Worm (Caenorhabditis elegans) whole organism, L2 larva: ENCODE data around the gene ZK632.12.
A peak's percentile ranks its signal among the peaks of the same experiment; 100 is the strongest.

Source experiments
- C34F6.9 ChIP-seq: fragments of 150-350 bp; optimal IDR thresholded peaks from 2 replicates; lab custom pipeline; 2014; ENCODE audit warnings: missing biosample characterization, missing genetic modification characterization
- F13H6.1 ChIP-seq: sonication (generic microtip); optimal IDR thresholded peaks from 2 replicates; lab custom pipeline; 2016; ENCODE audit warnings: missing genetic modification characterization, missing compliant biosample characterization
- R02D3.7 ChIP-seq: fragments of 150-350 bp; optimal IDR thresholded peaks from 2 replicates; lab custom pipeline; 2014; ENCODE audit warnings: missing biosample characterization, missing genetic modification characterization
- Y55F3AM.14 ChIP-seq: fragments of 200-800 bp; sonication (Bioruptor generic); optimal IDR thresholded peaks from 2 replicates; lab custom pipeline; 2018; ENCODE audit warnings: mild to moderate bottlenecking, missing genetic modification characterization, missing compliant biosample characterization
- ZK546.5 ChIP-seq: sonication (generic microtip); optimal IDR thresholded peaks from 2 replicates; lab custom pipeline; 2017; ENCODE audit warnings: missing biosample characterization, missing genetic modification characterization
- alr-1 ChIP-seq: fragments of 150-350 bp; optimal IDR thresholded peaks from 2 replicates; lab custom pipeline; 2014; ENCODE audit warnings: missing biosample characterization, missing genetic modification characterization
- aly-2 ChIP-seq: fragments of 150-350 bp; optimal IDR thresholded peaks from 2 replicates; lab custom pipeline; 2014; ENCODE audit warnings: missing biosample characterization, missing genetic modification characterization
- ama-1 ChIP-seq: fragments of 150-350 bp; optimal IDR thresholded peaks from 2 replicates; lab custom pipeline; 2018; ENCODE audit warnings: inconsistent platforms
- blmp-1 ChIP-seq: sonication (generic microtip); optimal IDR thresholded peaks from 2 replicates; lab custom pipeline; 2017; ENCODE audit warnings: missing genetic modification characterization, mild to moderate bottlenecking, missing compliant biosample characterization, antibody characterized with exemption, moderate library complexity; ENCODE audit not compliant: insufficient read depth
- ceh-16 ChIP-seq: fragments of 150-350 bp; optimal IDR thresholded peaks from 2 replicates; lab custom pipeline; 2014; ENCODE audit warnings: missing biosample characterization, missing genetic modification characterization
- ceh-82 ChIP-seq: fragments of 150-350 bp; optimal IDR thresholded peaks from 2 replicates; lab custom pipeline; 2014; ENCODE audit warnings: missing biosample characterization, missing genetic modification characterization
- crh-2 ChIP-seq: sonication (generic microtip); optimal IDR thresholded peaks from 2 replicates; lab custom pipeline; 2017; ENCODE audit warnings: missing biosample characterization, missing genetic modification characterization
- dmd-4 ChIP-seq: sonication (generic microtip); optimal IDR thresholded peaks from 2 replicates; lab custom pipeline; 2017; ENCODE audit warnings: missing biosample characterization, missing genetic modification characterization
- egl-27 ChIP-seq: sonication (generic microtip); optimal IDR thresholded peaks from 3 replicates; lab custom pipeline; 2017; ENCODE audit warnings: missing biosample characterization, missing genetic modification reagents, missing genetic modification characterization
- elt-1 ChIP-seq: fragments of 150-350 bp; optimal IDR thresholded peaks from 2 replicates; lab custom pipeline; 2014; ENCODE audit warnings: missing biosample characterization, missing genetic modification characterization
- elt-3 ChIP-seq: sonication (generic microtip); optimal IDR thresholded peaks from 2 replicates; lab custom pipeline; 2017; ENCODE audit warnings: missing biosample characterization, missing genetic modification characterization
- fos-1 ChIP-seq: fragments of 150-350 bp; optimal IDR thresholded peaks from 2 replicates; lab custom pipeline; 2014; ENCODE audit warnings: missing biosample characterization, missing genetic modification characterization
- gmeb-1 ChIP-seq: fragments of 150-350 bp; optimal IDR thresholded peaks from 2 replicates; lab custom pipeline; 2014; ENCODE audit warnings: missing biosample characterization, missing genetic modification characterization
- lin-11 ChIP-seq: fragments of 150-350 bp; sonication (generic microtip); optimal IDR thresholded peaks from 2 replicates; lab custom pipeline; 2014; ENCODE audit warnings: missing biosample characterization, missing genetic modification characterization, inconsistent platforms, mixed read lengths
- lin-13 ChIP-seq: fragments of 150-350 bp; optimal IDR thresholded peaks from 2 replicates; lab custom pipeline; 2014; ENCODE audit warnings: missing biosample characterization, missing genetic modification reagents, missing genetic modification characterization
- lin-39 ChIP-seq: fragments of 150-350 bp; optimal IDR thresholded peaks from 2 replicates; lab custom pipeline; 2014; ENCODE audit warnings: missing biosample characterization, missing genetic modification reagents, missing genetic modification characterization
- lsy-2 ChIP-seq, 2 experiments: fragments of 150-350 bp in 1 of 2; sonication (generic microtip) in 1 of 2; optimal IDR thresholded peaks; 2 replicates each; lab custom pipeline; 2014 to 2017; ENCODE audit warnings: missing biosample characterization in 2 of 2, missing genetic modification characterization in 2 of 2
- mab-5 ChIP-seq: fragments of 150-350 bp; optimal IDR thresholded peaks from 2 replicates; lab custom pipeline; 2014; ENCODE audit warnings: missing biosample characterization, missing genetic modification characterization
- mbf-1 ChIP-seq: sonication (generic microtip); optimal IDR thresholded peaks from 2 replicates; lab custom pipeline; 2017; ENCODE audit warnings: missing biosample characterization, missing genetic modification characterization
- mdl-1 ChIP-seq, 2 experiments: fragments of 150-350 bp in 1 of 2; sonication (generic microtip) in 1 of 2; optimal IDR thresholded peaks; 2 replicates each; lab custom pipeline; 2017; ENCODE audit warnings: missing biosample characterization in 2 of 2, missing genetic modification characterization in 2 of 2
- nhr-10 ChIP-seq: sonication (generic microtip); optimal IDR thresholded peaks from 2 replicates; lab custom pipeline; 2017; ENCODE audit warnings: missing biosample characterization, missing genetic modification characterization
- nhr-11 ChIP-seq: fragments of 150-350 bp; optimal IDR thresholded peaks from 2 replicates; lab custom pipeline; 2014; ENCODE audit warnings: missing biosample characterization, missing genetic modification characterization
- nhr-12 ChIP-seq: fragments of 150-350 bp; optimal IDR thresholded peaks from 2 replicates; lab custom pipeline; 2014; ENCODE audit warnings: missing biosample characterization, missing genetic modification characterization
- nhr-129 ChIP-seq: fragments of 150-350 bp; optimal IDR thresholded peaks from 2 replicates; lab custom pipeline; 2014; ENCODE audit warnings: missing biosample characterization, missing genetic modification characterization
- nhr-21 ChIP-seq: fragments of 150-350 bp; optimal IDR thresholded peaks from 2 replicates; lab custom pipeline; 2014; ENCODE audit warnings: missing biosample characterization, missing genetic modification characterization
- nhr-23 ChIP-seq: fragments of 150-350 bp; optimal IDR thresholded peaks from 2 replicates; lab custom pipeline; 2014; ENCODE audit warnings: missing biosample characterization, missing genetic modification reagents, missing genetic modification characterization
- nhr-237 ChIP-seq: fragments of 150-350 bp; optimal IDR thresholded peaks from 2 replicates; lab custom pipeline; 2014; ENCODE audit warnings: missing biosample characterization, missing genetic modification characterization
- nhr-25 ChIP-seq: fragments of 150-350 bp; sonication (generic microtip); optimal IDR thresholded peaks from 3 replicates; lab custom pipeline; 2014; ENCODE audit warnings: missing biosample characterization, missing genetic modification characterization
- nhr-6 ChIP-seq: fragments of 150-350 bp; optimal IDR thresholded peaks from 2 replicates; lab custom pipeline; 2014; ENCODE audit warnings: missing biosample characterization, missing genetic modification characterization
- nhr-77 ChIP-seq: fragments of 150-350 bp; optimal IDR thresholded peaks from 2 replicates; lab custom pipeline; 2014; ENCODE audit warnings: missing biosample characterization, missing genetic modification characterization
- peb-1 ChIP-seq: fragments of 150-350 bp; optimal IDR thresholded peaks from 2 replicates; lab custom pipeline; 2014; ENCODE audit warnings: missing biosample characterization, missing genetic modification characterization
- sem-4 ChIP-seq: fragments of 150-350 bp; optimal IDR thresholded peaks from 2 replicates; lab custom pipeline; 2014; ENCODE audit warnings: missing biosample characterization, missing genetic modification reagents, missing genetic modification characterization
- skn-1 ChIP-seq: sonication (generic microtip); optimal IDR thresholded peaks from 2 replicates; lab custom pipeline; 2017; ENCODE audit warnings: missing biosample characterization, missing genetic modification characterization
- sma-3 ChIP-seq: sonication (generic microtip); optimal IDR thresholded peaks from 2 replicates; lab custom pipeline; 2016; ENCODE audit warnings: missing genetic modification reagents, missing genetic modification characterization, missing compliant biosample characterization
- sma-9 ChIP-seq, 2 experiments: fragments of 150-350 bp in 1 of 2; sonication (generic microtip) in 1 of 2; optimal IDR thresholded peaks; 2 replicates each; lab custom pipeline; 2014 to 2016; ENCODE audit warnings: missing genetic modification characterization in 2 of 2, mild to moderate bottlenecking in 1 of 2, missing biosample characterization in 1 of 2, missing compliant biosample characterization in 1 of 2, missing genetic modification reagents in 1 of 2, moderate library complexity in 1 of 2
- snpc-4 ChIP-seq: fragments of 150-350 bp; optimal IDR thresholded peaks from 2 replicates; lab custom pipeline; 2014; ENCODE audit warnings: missing biosample characterization, missing genetic modification characterization
- unc-39 ChIP-seq: fragments of 150-350 bp; optimal IDR thresholded peaks from 2 replicates; lab custom pipeline; 2014; ENCODE audit warnings: missing biosample characterization, missing genetic modification characterization
- unc-55 ChIP-seq: fragments of 150-350 bp; sonication (generic microtip); optimal IDR thresholded peaks from 3 replicates; lab custom pipeline; 2014; ENCODE audit warnings: missing biosample characterization, missing genetic modification reagents, missing genetic modification characterization
- unc-62 ChIP-seq: fragments of 150-350 bp; optimal IDR thresholded peaks from 2 replicates; lab custom pipeline; 2014; ENCODE audit warnings: missing biosample characterization, missing genetic modification reagents, missing genetic modification characterization
- zag-1 ChIP-seq: fragments of 150-350 bp; optimal IDR thresholded peaks from 2 replicates; lab custom pipeline; 2014; ENCODE audit warnings: missing biosample characterization, missing genetic modification characterization
- ztf-1 ChIP-seq: fragments of 200-800 bp; sonication (Bioruptor generic); conservative IDR thresholded peaks from 2 replicates; pipeline ENCODE4 v1.3.6; 2022; ENCODE audit warnings: missing genetic modification characterization, missing compliant biosample characterization
- ztf-11 ChIP-seq: sonication (generic microtip); optimal IDR thresholded peaks from 2 replicates; lab custom pipeline; 2017; ENCODE audit warnings: missing biosample characterization, missing genetic modification characterization
- ztf-4 ChIP-seq: fragments of 150-350 bp; optimal IDR thresholded peaks from 2 replicates; lab custom pipeline; 2014; ENCODE audit warnings: missing biosample characterization, missing genetic modification characterization

ZK632.12 gene

ce11 chrIII:9817087-9817612, 13.5 kb upstream of the ZK632.12 start, which contains the start of gene cnx-1:
cnx-1 (minus strand) TSS chrIII:9817137.
- TF ChIP-seq nhr-11 (tag; lab: Kevin White, UChicago) (no peak), nhr-77 (tag; lab: Kevin White, UChicago) (no peak), Y55F3AM.14 (GFP tag; lab: Kevin White, UChicago) (no peak), aly-2 (no peak), nhr-21 (tag; lab: Kevin White, UChicago) (no peak), unc-39 (no peak), fos-1 (tag; lab: Kevin White, UChicago) (no peak), mdl-1 (tag; optimal IDR thresholded peaks at IDR 0.05; lab: Kevin White, UChicago) (no peak), sem-4 (no peak), ceh-82 (tag; lab: Kevin White, UChicago) (no peak), nhr-12 (tag; lab: Kevin White, UChicago) (no peak), snpc-4 (tag; lab: Kevin White, UChicago) (no peak), F13H6.1 (peak; percentile 1), lsy-2 (tag; optimal IDR thresholded peaks at IDR 0.05; lab: Kevin White, UChicago) (peak; percentile 11), alr-1 (tag; lab: Kevin White, UChicago) (no peak), lin-13 (GFP tag; lab: Kevin White, UChicago) (no peak), unc-55 (GFP tag; lab: Kevin White, UChicago) (peak; percentile 49), elt-1 (tag; lab: Kevin White, UChicago) (no peak), crh-2 (tag; lab: Kevin White, UChicago) (peak; percentile 10), ztf-4 (tag; lab: Kevin White, UChicago) (peak; percentile 21), blmp-1 (tag; lab: Kevin White, UChicago) (no peak), lin-39 (tag; lab: Kevin White, UChicago) (no peak), sma-9 (GFP tag; optimal IDR thresholded peaks at IDR 0.05; lab: Kevin White, UChicago) (no peak), sma-9 (tag; optimal IDR thresholded peaks at IDR 0.05; lab: Kevin White, UChicago) (no peak), ztf-11 (no peak), dmd-4 (tag; lab: Kevin White, UChicago) (no peak), nhr-10 (tag; lab: Kevin White, UChicago) (no peak), ZK546.5 (tag; lab: Kevin White, UChicago) (no peak), nhr-237 (tag; lab: Kevin White, UChicago) (no peak), peb-1 (tag; lab: Kevin White, UChicago) (no peak), ceh-16 (tag; lab: Kevin White, UChicago) (no peak), elt-3 (tag; lab: Kevin White, UChicago) (no peak), nhr-25 (tag; lab: Kevin White, UChicago) (no peak), nhr-23 (tag; lab: Kevin White, UChicago) (no peak), ztf-1 (no peak), ama-1 (lab: Kevin White, UChicago) (peak; percentile 31), nhr-6 (tag; lab: Kevin White, UChicago) (no peak), nhr-129 (peak; percentile 52), mbf-1 (tag; lab: Kevin White, UChicago) (no peak), C34F6.9 (tag; lab: Kevin White, UChicago) (peak; percentile 51), gmeb-1 (tag; lab: Kevin White, UChicago) (no peak), skn-1 (tag; lab: Kevin White, UChicago) (no peak), unc-62 (GFP tag; lab: Kevin White, UChicago) (no peak), egl-27 (tag; lab: Kevin White, UChicago) (no peak), lin-11 (tag; lab: Kevin White, UChicago) (peak; percentile 34), R02D3.7 (tag; lab: Kevin White, UChicago) (no peak), mab-5 (tag; lab: Kevin White, UChicago) (no peak), sma-3 (GFP tag; lab: Kevin White, UChicago) (no peak), zag-1 (tag; lab: Kevin White, UChicago) (no peak)
